Fruit fly (Drosophila melanogaster): ENCODE measurements around the gene Acp63F.

dm6 chr3L:3847810-3848326 is 31.7 kb upstream of the Acp63F start:
- TF ChIP-seq foxo (GFP tag; optimal IDR thresholded peaks at IDR 0.05) (no peak), sage (GFP tag; optimal IDR thresholded peaks at IDR 0.05) (no peak), Dfd (GFP tag; optimal IDR thresholded peaks at IDR 0.05) (no peak), sv (GFP tag; optimal IDR thresholded peaks at IDR 0.05) (no peak)
